Worm (Caenorhabditis elegans) whole organism, L1 larva: ENCODE data around the gene abch-1.

Experiments used
- ceh-90 ChIP-seq: sonication (generic microtip); optimal IDR thresholded peaks from 2 replicates; lab custom pipeline; 2016; ENCODE audit warnings: missing genetic modification characterization, missing compliant biosample characterization
- egl-27 ChIP-seq, 2 experiments: fragments of 150-350 bp in 1 of 2; sonication (generic microtip); optimal IDR thresholded peaks; 3 replicates each; lab custom pipeline; 2017 to 2018; ENCODE audit warnings: missing biosample characterization in 2 of 2, missing genetic modification characterization in 2 of 2, missing genetic modification reagents in 2 of 2
- jun-1 ChIP-seq: fragments of 150-350 bp; optimal IDR thresholded peaks from 2 replicates; lab custom pipeline; 2014; ENCODE audit warnings: missing biosample characterization, missing genetic modification reagents, missing genetic modification characterization
- lin-13 ChIP-seq: fragments of 150-350 bp; optimal IDR thresholded peaks from 2 replicates; lab custom pipeline; 2014; ENCODE audit warnings: missing biosample characterization, missing genetic modification reagents, missing genetic modification characterization
- lsy-2 ChIP-seq, 2 experiments: fragments of 150-350 bp; optimal IDR thresholded peaks; 2 replicates each; lab custom pipeline; 2014; ENCODE audit warnings: missing biosample characterization in 2 of 2, missing genetic modification characterization in 2 of 2
- mdl-1 ChIP-seq, 2 experiments: fragments of 150-350 bp; optimal IDR thresholded peaks; 2 replicates each; lab custom pipeline; 2014 to 2017; ENCODE audit warnings: missing biosample characterization in 2 of 2, missing genetic modification characterization in 2 of 2, inconsistent platforms in 1 of 2
- nhr-28 ChIP-seq: fragments of 150-350 bp; optimal IDR thresholded peaks from 2 replicates; lab custom pipeline; 2014; ENCODE audit warnings: missing biosample characterization, missing genetic modification characterization
- nhr-76 ChIP-seq: sonication (generic microtip); optimal IDR thresholded peaks from 2 replicates; lab custom pipeline; 2017; ENCODE audit warnings: missing biosample characterization, missing genetic modification characterization
- ztf-11 ChIP-seq, 2 experiments: sonication (generic microtip); optimal IDR thresholded peaks; 2 replicates each; lab custom pipeline; 2016 to 2017; ENCODE audit warnings: missing genetic modification characterization in 2 of 2, missing biosample characterization in 1 of 2, missing compliant biosample characterization in 1 of 2

DNA sequence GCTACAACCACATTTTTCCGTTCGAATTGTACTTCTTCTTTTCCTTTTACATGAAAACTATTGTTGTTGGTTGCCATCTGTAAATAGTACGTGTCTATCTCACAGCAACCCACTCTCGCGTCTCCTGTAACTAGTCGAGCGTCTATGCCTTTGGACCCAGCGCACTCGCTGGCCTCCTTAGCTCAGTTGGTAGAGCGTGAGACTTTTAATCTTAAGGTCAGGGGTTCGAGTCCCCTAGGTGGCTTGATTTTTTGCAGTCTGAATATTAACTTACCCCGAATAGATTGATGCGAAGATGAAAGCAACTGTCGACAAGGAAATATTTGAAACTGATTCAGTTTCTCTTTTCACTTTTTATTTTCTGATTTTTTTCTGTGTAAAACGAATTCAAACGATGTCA is 33.6 kb upstream of the abch-1 start, which contains the start of gene mpz-3:
- TF ChIP-seq lin-13 (GFP tag; lab: Kevin White, UChicago) (no peak), ztf-11 (tag; optimal IDR thresholded peaks at IDR 0.05; lab: Kevin White, UChicago) (no peak), lsy-2 (tag; optimal IDR thresholded peaks at IDR 0.05; lab: Kevin White, UChicago) (peak; percentile 21 to 55), mdl-1 (tag; optimal IDR thresholded peaks at IDR 0.05; lab: Kevin White, UChicago) (peak in 1 of 2 experiments; percentile 12), jun-1 (tag; lab: Kevin White, UChicago) (no peak), egl-27 (tag; optimal IDR thresholded peaks at IDR 0.05; lab: Kevin White, UChicago) (no peak), nhr-76 (tag; lab: Kevin White, UChicago) (no peak), ceh-90 (no peak), nhr-28 (tag; lab: Kevin White, UChicago) (no peak)
